Worm (Caenorhabditis elegans): ENCODE results near the gene T28A8.4.

T28A8.4 gene

DNA sequence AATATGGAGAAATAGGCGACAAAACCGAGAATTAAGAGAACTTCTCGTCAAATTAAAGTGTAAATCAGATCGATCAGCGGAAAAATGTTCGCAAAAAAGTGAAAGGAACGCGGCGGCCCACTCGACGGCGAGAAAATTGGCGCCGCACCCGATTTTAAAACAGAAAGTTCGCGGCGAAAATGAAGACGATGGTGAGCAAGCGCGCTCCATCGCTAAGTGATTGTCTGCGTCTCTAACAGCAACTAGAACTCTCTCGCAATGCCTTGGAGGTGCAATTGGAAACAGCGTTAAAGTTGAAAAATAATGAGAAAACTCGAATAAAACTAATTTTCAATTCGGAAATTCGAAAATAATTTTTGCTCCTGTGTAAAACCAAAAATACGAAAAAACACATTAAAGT, 26.5 kb downstream of the T28A8.4 start:
- TF ChIP-seq ceh-31 (tag; optimal IDR thresholded peaks at IDR 0.05) = peak; percentile 20
- TF ChIP-seq tbx-2 (tag; optimal IDR thresholded peaks at IDR 0.05) = peak; percentile 13
- TF ChIP-seq nfya-1 (tag; optimal IDR thresholded peaks at IDR 0.05) = peak; percentile 26
- TF ChIP-seq unc-42 (tag; optimal IDR thresholded peaks at IDR 0.05) = peak; percentile 21
- no peak for TF ChIP-seq ceh-14 (tag; optimal IDR thresholded peaks at IDR 0.05)

DNA sequence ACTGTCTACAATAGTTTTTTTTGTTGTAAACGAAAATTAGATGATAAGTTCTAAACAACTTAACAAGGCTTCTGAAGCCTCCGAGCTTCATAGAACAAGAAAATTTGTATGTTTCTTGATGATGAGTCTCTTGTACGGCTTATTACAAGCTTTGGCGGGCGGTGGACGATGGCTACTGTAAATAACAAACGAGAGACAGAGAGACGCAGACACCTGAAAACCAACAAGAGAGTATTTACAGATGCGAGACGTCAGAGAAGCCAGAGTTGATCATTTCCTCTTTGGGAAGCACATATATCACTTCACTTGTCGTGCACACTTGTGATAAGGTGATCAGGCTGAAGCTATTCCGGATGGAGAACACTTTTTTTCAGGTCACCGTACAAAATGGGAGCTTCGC, 27.4 kb downstream of the T28A8.4 start:
- TF ChIP-seq ahr-1 (tag; optimal IDR thresholded peaks at IDR 0.05) = no peak
- TF ChIP-seq elt-4 (tag; optimal IDR thresholded peaks at IDR 0.05) = no peak
- TF ChIP-seq dve-1 (tag; optimal IDR thresholded peaks at IDR 0.05) = no peak
- no peak for TF ChIP-seq unc-55 (GFP tag; optimal IDR thresholded peaks at IDR 0.05)
- no peak for TF ChIP-seq ztf-16 (tag; optimal IDR thresholded peaks at IDR 0.05)
- no peak for TF ChIP-seq tbx-7 (tag; optimal IDR thresholded peaks at IDR 0.05)
- no peak for TF ChIP-seq ref-2 (tag; optimal IDR thresholded peaks at IDR 0.05)
- no peak for TF ChIP-seq eyg-1 (tag; optimal IDR thresholded peaks at IDR 0.05)
- TF ChIP-seq ceh-31 (tag; optimal IDR thresholded peaks at IDR 0.05) = no peak
- no peak for TF ChIP-seq ceh-22 (tag; optimal IDR thresholded peaks at IDR 0.05)
- TF ChIP-seq fkh-10 (GFP tag; optimal IDR thresholded peaks at IDR 0.05) = no peak

DNA sequence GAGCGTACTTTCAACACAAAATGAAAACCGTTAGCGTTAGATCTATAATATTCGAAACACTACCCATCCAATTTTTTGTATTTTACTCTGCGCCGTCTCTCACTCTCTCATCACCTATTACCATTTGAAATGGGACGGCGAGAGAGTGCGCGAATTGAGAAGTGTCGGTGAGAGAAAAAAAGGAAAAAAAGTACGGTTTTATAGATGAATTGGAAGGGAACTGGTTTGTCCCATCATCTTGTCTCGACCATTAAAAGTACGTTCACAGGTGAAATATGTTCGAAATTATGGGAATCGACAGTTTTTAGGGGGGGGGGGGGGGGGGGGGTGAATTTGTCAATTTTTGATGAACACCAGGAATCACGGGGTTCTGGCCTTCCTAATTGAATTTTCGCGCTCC, 31.2 kb downstream of the T28A8.4 start:
- TF ChIP-seq F13H6.1 (tag; optimal IDR thresholded peaks at IDR 0.05) (no peak), ceh-31 (tag; optimal IDR thresholded peaks at IDR 0.05) (no peak), eyg-1 (tag; optimal IDR thresholded peaks at IDR 0.05) (no peak)

DNA sequence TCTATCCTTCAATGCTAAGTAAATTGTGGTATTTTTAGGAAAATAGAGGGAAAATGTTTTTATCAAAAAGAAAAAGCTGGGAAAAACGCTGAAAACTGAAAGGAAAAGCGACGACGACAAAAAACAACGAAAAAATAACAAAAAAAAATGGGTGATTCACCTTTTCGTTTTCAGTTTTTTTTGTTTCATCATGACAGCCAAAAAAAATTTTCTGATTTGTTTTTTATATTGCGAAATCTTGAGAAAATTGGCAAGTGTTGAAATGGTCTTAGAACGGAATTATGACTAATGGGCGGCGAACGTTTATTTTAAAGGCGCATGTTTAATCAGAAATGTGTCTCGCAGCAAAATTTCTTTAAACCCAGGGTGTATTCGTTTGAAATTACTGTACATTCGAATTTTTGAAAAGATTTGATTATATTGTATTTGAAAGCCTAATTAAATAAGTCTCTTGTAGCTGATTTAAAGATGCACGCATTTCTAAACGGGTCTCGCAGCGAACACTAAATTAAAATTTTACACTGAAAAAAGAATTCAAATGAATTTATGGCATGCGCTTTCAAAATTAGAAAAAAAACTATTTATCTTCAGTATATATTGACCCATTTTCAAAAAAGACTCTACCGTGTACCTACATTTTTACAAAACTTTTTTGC, 32.4 kb downstream of the T28A8.4 start:
- no peak for TF ChIP-seq ceh-34 (tag; optimal IDR thresholded peaks at IDR 0.05)
- no peak for TF ChIP-seq ceh-9 (tag; optimal IDR thresholded peaks at IDR 0.05)
- TF ChIP-seq ceh-22 (tag; optimal IDR thresholded peaks at IDR 0.05) = no peak
- TF ChIP-seq hlh-15 (tag; optimal IDR thresholded peaks at IDR 0.05) = no peak
- TF ChIP-seq F13H6.1 (tag; optimal IDR thresholded peaks at IDR 0.05) = no peak
- no peak for TF ChIP-seq hlh-13 (GFP tag; optimal IDR thresholded peaks at IDR 0.05)
- no peak for TF ChIP-seq ceh-30 (tag; optimal IDR thresholded peaks at IDR 0.05)
- TF ChIP-seq pax-1 (tag; optimal IDR thresholded peaks at IDR 0.05) = no peak
- no peak for TF ChIP-seq odd-2 (tag; optimal IDR thresholded peaks at IDR 0.05)
- TF ChIP-seq ceh-31 (tag; optimal IDR thresholded peaks at IDR 0.05) = no peak
- TF ChIP-seq ceh-19 (GFP tag; optimal IDR thresholded peaks at IDR 0.05) = no peak
- no peak for TF ChIP-seq K09A11.1 (tag; optimal IDR thresholded peaks at IDR 0.05; ENCODE audit: insufficient read depth)
- TF ChIP-seq ahr-1 (tag; optimal IDR thresholded peaks at IDR 0.05) = no peak
- no peak for TF ChIP-seq hlh-6 (tag; optimal IDR thresholded peaks at IDR 0.05)
- TF ChIP-seq sdc-2 (tag; optimal IDR thresholded peaks at IDR 0.05) = no peak
- TF ChIP-seq mec-3 (tag; optimal IDR thresholded peaks at IDR 0.05; ENCODE audit: borderline replicate concordance) = no peak
- TF ChIP-seq che-1 (tag; optimal IDR thresholded peaks at IDR 0.05) = no peak
- no peak for TF ChIP-seq C38D4.7 (GFP tag; optimal IDR thresholded peaks at IDR 0.05)
- no peak for TF ChIP-seq syd-9 (tag; optimal IDR thresholded peaks at IDR 0.05)
- no peak for TF ChIP-seq ceh-6 (GFP tag; optimal IDR thresholded peaks at IDR 0.05)

DNA sequence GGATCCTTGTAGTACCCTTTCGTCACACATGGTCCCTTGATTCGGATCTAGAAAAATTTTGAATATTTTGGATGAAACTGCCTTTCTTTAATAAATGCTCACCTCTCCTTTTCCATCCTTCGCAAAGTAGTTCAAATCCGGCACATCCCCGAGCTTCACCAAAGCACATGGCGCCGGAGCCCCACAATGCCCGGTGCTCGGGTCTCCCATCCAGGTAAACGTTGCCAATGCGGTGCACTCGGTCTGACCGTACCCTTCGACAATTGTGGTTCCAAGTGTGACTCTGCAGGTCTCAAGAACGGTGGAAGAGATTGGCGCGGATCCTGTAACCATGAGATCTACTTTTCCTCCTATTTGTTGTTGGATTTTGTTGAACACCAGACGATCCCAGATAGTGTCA, 37.3 kb downstream of the T28A8.4 start:
- TF ChIP-seq hlh-13 (GFP tag; optimal IDR thresholded peaks at IDR 0.05) (no peak), tbx-7 (tag; optimal IDR thresholded peaks at IDR 0.05) (no peak), ceh-14 (tag; optimal IDR thresholded peaks at IDR 0.05) (no peak), mec-3 (tag; optimal IDR thresholded peaks at IDR 0.05; ENCODE audit: borderline replicate concordance) (no peak), pax-1 (tag; optimal IDR thresholded peaks at IDR 0.05) (no peak), odd-2 (tag; optimal IDR thresholded peaks at IDR 0.05) (no peak), rnt-1 (tag; optimal IDR thresholded peaks at IDR 0.05) (no peak), Y22D7AL.16 (tag; optimal IDR thresholded peaks at IDR 0.05) (no peak), pha-4 (tag; optimal IDR thresholded peaks at IDR 0.05) (no peak), madf-2 (tag; optimal IDR thresholded peaks at IDR 0.05) (no peak), npax-4 (tag; optimal IDR thresholded peaks at IDR 0.05) (no peak), ceh-18 (tag; optimal IDR thresholded peaks at IDR 0.05) (no peak), che-1 (tag; optimal IDR thresholded peaks at IDR 0.05) (no peak), ahr-1 (tag; optimal IDR thresholded peaks at IDR 0.05) (no peak), ceh-30 (tag; optimal IDR thresholded peaks at IDR 0.05) (no peak)

All from whole organism, late embryonic.